Worm (Caenorhabditis elegans): Measurements from ENCODE around the gene col-168.

ce11 chrX:6347013-6347412 lies 20.8 kb downstream of the col-168 start, which contains the start of gene C03B1.9:
- TF ChIP-seq nhr-67 (tag; optimal IDR thresholded peaks at IDR 0.05), result no peak
- TF ChIP-seq ama-1 (optimal IDR thresholded peaks at IDR 0.05), result no peak
- TF ChIP-seq aly-2 (tag; optimal IDR thresholded peaks at IDR 0.05), result no peak
- no peak for TF ChIP-seq zag-1 (tag; optimal IDR thresholded peaks at IDR 0.05)
- no peak for TF ChIP-seq skn-1 (tag; optimal IDR thresholded peaks at IDR 0.05)
- no peak for TF ChIP-seq nfya-1 (tag; optimal IDR thresholded peaks at IDR 0.05; ENCODE audit: insufficient read depth)
- no peak for TF ChIP-seq nhr-237 (tag; optimal IDR thresholded peaks at IDR 0.05)
- TF ChIP-seq pha-4 (tag; optimal IDR thresholded peaks at IDR 0.05), result no peak
